Worm (Caenorhabditis elegans): Measurements from ENCODE around the gene C29E4.14.

The C29E4.14 gene

ce11 chrIII:7941417-7941816 is 21.5 kb downstream of the C29E4.14 start, which contains the start of gene kle-2:
Gene kle-2 (plus strand): TSS chrIII:7941717.
- no peak for TF ChIP-seq nhr-42 (GFP tag; IDR thresholded peaks at IDR 0.05)

- TF ChIP-seq mep-1 (tag; optimal IDR thresholded peaks at IDR 0.05): peak; percentile 40
- TF ChIP-seq lin-13 (GFP tag; optimal IDR thresholded peaks at IDR 0.05): no peak
- TF ChIP-seq ztf-7 (tag; optimal IDR thresholded peaks at IDR 0.05): peak; percentile 89
- peak; percentile 21 for TF ChIP-seq pqm-1 (tag; optimal IDR thresholded peaks at IDR 0.05)
- peak; percentile 47 for TF ChIP-seq dve-1 (tag; optimal IDR thresholded peaks at IDR 0.05; ENCODE audit: insufficient read depth)
- TF ChIP-seq daf-16 (GFP tag; optimal IDR thresholded peaks at IDR 0.05): no peak
- TF ChIP-seq daf-16 (tag; optimal IDR thresholded peaks at IDR 0.05): peak; percentile 81
- no peak for TF ChIP-seq tag-97 (GFP tag; IDR thresholded peaks at IDR 0.05)
These were observed 27.1 kb downstream of the C29E4.14 start, which contains the start of gene gsto-1 for ce11 chrIII:7946968-7947491. Gene gsto-1 (minus strand): TSS chrIII:7947018.

- TF ChIP-seq nhr-6 (tag; optimal IDR thresholded peaks at IDR 0.05) (no peak), lin-13 (GFP tag; optimal IDR thresholded peaks at IDR 0.05) (no peak), dmd-6 (GFP tag; IDR thresholded peaks at IDR 0.05) (no peak), ztf-7 (tag; optimal IDR thresholded peaks at IDR 0.05) (no peak), nhr-10 (tag; optimal IDR thresholded peaks at IDR 0.05) (no peak), lin-15B (tag; optimal IDR thresholded peaks at IDR 0.05) (no peak), rbr-2 (tag; optimal IDR thresholded peaks at IDR 0.05) (no peak)
These were observed 27.8 kb downstream of the C29E4.14 start for ce11 chrIII:7947677-7948076.

- peak; percentile 75 for TF ChIP-seq aha-1 (tag)
- peak; percentile 1 for TF ChIP-seq ama-1 (optimal IDR thresholded peaks at IDR 0.05)
- no peak for TF ChIP-seq nhr-6 (tag; optimal IDR thresholded peaks at IDR 0.05)
These were observed 28.9 kb downstream of the C29E4.14 start, which contains the start of gene col-90 for ce11 chrIII:7948802-7949201. Gene col-90 (plus strand): TSS chrIII:7948838.

- TF ChIP-seq aha-1 (tag) (peak; percentile 92), lin-1 (GFP tag; IDR thresholded peaks at IDR 0.05) (no peak)
These were observed 30.5 kb downstream of the C29E4.14 start for ce11 chrIII:7950447-7950846.

ce11 chrIII:7952077-7952765 is 32.3 kb downstream of the C29E4.14 start, which contains the start of gene C29E4.15:
Gene C29E4.15 (plus strand): TSS chrIII:7952623.
- no peak for TF ChIP-seq tag-97 (GFP tag; IDR thresholded peaks at IDR 0.05)
- peak; percentile 19 for TF ChIP-seq fkh-10 (GFP tag; optimal IDR thresholded peaks at IDR 0.05)
- peak in 1 of 2 experiments; percentile 86 for TF ChIP-seq unc-62 (GFP tag; optimal IDR thresholded peaks at IDR 0.05 in 1 of 2)
- no peak for TF ChIP-seq unc-62 (tag; optimal IDR thresholded peaks at IDR 0.05)
- peak; percentile 86 for TF ChIP-seq dpl-1 (GFP tag; optimal IDR thresholded peaks at IDR 0.05)
- TF ChIP-seq lsy-2 (tag; optimal IDR thresholded peaks at IDR 0.05): peak in 1 of 2 experiments; percentile 76
- TF ChIP-seq hmg-1.1 (GFP tag; IDR thresholded peaks at IDR 0.05): peak; percentile 37; the same call in 1 of the 2 replicates
- TF ChIP-seq madf-5 (GFP tag; IDR thresholded peaks at IDR 0.05): no peak
- TF ChIP-seq mes-2 (tag; optimal IDR thresholded peaks at IDR 0.05; ENCODE audit: poor library complexity, severe bottlenecking): peak; percentile 69

ce11 chrIII:7953208-7953607 is 33.3 kb downstream of the C29E4.14 start, which contains the start of gene let-754:
Gene let-754 (minus strand): TSS chrIII:7953308.
- TF ChIP-seq daf-16 (GFP tag; optimal IDR thresholded peaks at IDR 0.05): no peak
- no peak for TF ChIP-seq daf-16 (tag; optimal IDR thresholded peaks at IDR 0.05)
- no peak for TF ChIP-seq fkh-10 (GFP tag; optimal IDR thresholded peaks at IDR 0.05)
- TF ChIP-seq ZK337.2 (GFP tag; IDR thresholded peaks at IDR 0.05): no peak
- TF ChIP-seq nhr-237 (tag; optimal IDR thresholded peaks at IDR 0.05): no peak
- no peak for TF ChIP-seq unc-39 (tag; optimal IDR thresholded peaks at IDR 0.05)
- no peak for TF ChIP-seq tag-97 (GFP tag; IDR thresholded peaks at IDR 0.05)
- no peak for TF ChIP-seq sdz-12 (GFP tag; optimal IDR thresholded peaks at IDR 0.05)
- TF ChIP-seq Y105C5A.15 (GFP tag; IDR thresholded peaks at IDR 0.05): no peak
- no peak for TF ChIP-seq dpl-1 (GFP tag; optimal IDR thresholded peaks at IDR 0.05)
- no peak for TF ChIP-seq nhr-41 (GFP tag; IDR thresholded peaks at IDR 0.05)
- no peak for TF ChIP-seq nhr-42 (GFP tag; IDR thresholded peaks at IDR 0.05)
